Fruit fly (Drosophila melanogaster) whole organism, embryonic: Measurements from ENCODE around the gene Actbeta.

Source experiments
- Atf3 ChIP-seq: fragments of 200-800 bp; sonication (Bioruptor generic); optimal IDR thresholded peaks from 3 replicates; lab custom pipeline; 2016; ENCODE audit warnings: missing biosample characterization, missing genetic modification characterization
- Bgb ChIP-seq: fragments of 200-800 bp; sonication (Bioruptor generic); IDR thresholded peaks from 2 replicates; pipeline ENCODE4 v1.3.6; 2022; ENCODE audit warnings: missing biosample characterization, missing genetic modification characterization; ENCODE audit not compliant: partially characterized antibody
- CG11504 ChIP-seq: fragments of 200-800 bp; sonication (Bioruptor generic); optimal IDR thresholded peaks from 3 replicates; lab custom pipeline; 2019; ENCODE audit warnings: missing biosample characterization, mild to moderate bottlenecking, missing genetic modification characterization, moderate library complexity
- CG12071 ChIP-seq: fragments of 200-800 bp; sonication (Bioruptor generic); optimal IDR thresholded peaks from 3 replicates; lab custom pipeline; 2018; ENCODE audit warnings: missing biosample characterization, mild to moderate bottlenecking, missing genetic modification characterization
- CG14667 ChIP-seq: fragments of 200-800 bp; sonication (Bioruptor generic); IDR thresholded peaks from 2 replicates; pipeline ENCODE4 v1.3.6; 2022; ENCODE audit warnings: missing biosample characterization, missing genetic modification characterization
- CG15514 ChIP-seq: fragments of 200-800 bp; sonication (Bioruptor generic); optimal IDR thresholded peaks from 3 replicates; lab custom pipeline; 2017; ENCODE audit warnings: missing biosample characterization, missing genetic modification characterization, mild to moderate bottlenecking, moderate library complexity, missing genetic modification reagents
- CG16779 ChIP-seq: fragments of 200-800 bp; sonication (Bioruptor generic); IDR thresholded peaks from 2 replicates; pipeline ENCODE4 v1.3.6; 2022; ENCODE audit warnings: missing biosample characterization, missing genetic modification characterization
- CG17328 ChIP-seq: fragments of 200-800 bp; sonication (Bioruptor generic); IDR thresholded peaks from 2 replicates; pipeline ENCODE4 v1.3.6; 2022; ENCODE audit warnings: missing biosample characterization, missing genetic modification characterization
- CG17829 ChIP-seq: fragments of 200-800 bp; optimal IDR thresholded peaks from 2 replicates; lab custom pipeline; 2019; ENCODE audit warnings: missing biosample characterization, mild to moderate bottlenecking, missing genetic modification characterization, moderate library complexity
- CG2202 ChIP-seq: fragments of 200-800 bp; sonication (Bioruptor generic); optimal IDR thresholded peaks from 2 replicates; lab custom pipeline; 2018; ENCODE audit warnings: missing biosample characterization, mild to moderate bottlenecking, missing genetic modification characterization
- CG2889 ChIP-seq: fragments of 200-800 bp; sonication (Bioruptor generic); IDR thresholded peaks from 3 replicates; pipeline ENCODE4 v1.3.6; 2022; ENCODE audit warnings: missing biosample characterization, missing genetic modification characterization
- CG3065 ChIP-seq: fragments of 200-800 bp; sonication (Bioruptor generic); optimal IDR thresholded peaks from 2 replicates; lab custom pipeline; 2016; ENCODE audit warnings: missing biosample characterization, missing genetic modification characterization
- CG33557 ChIP-seq: fragments of 200-800 bp; sonication (Bioruptor generic); optimal IDR thresholded peaks from 2 replicates; lab custom pipeline; 2019; ENCODE audit warnings: missing biosample characterization, mild to moderate bottlenecking, missing genetic modification characterization, moderate library complexity
- CG5180 ChIP-seq: fragments of 200-800 bp; sonication (Bioruptor generic); optimal IDR thresholded peaks from 3 replicates; lab custom pipeline; 2017; ENCODE audit warnings: missing biosample characterization, missing genetic modification characterization, mild to moderate bottlenecking, moderate library complexity, missing genetic modification reagents
- CG7372 ChIP-seq: fragments of 200-800 bp; sonication (Bioruptor generic); IDR thresholded peaks from 2 replicates; pipeline ENCODE4 v1.3.6; 2022; ENCODE audit warnings: missing biosample characterization, missing genetic modification characterization
- CG8290 ChIP-seq, 3 experiments: fragments of 200-800 bp; sonication (Bioruptor generic); optimal IDR thresholded peaks; 2 replicates each; lab custom pipeline; 2016 to 2019; ENCODE audit warnings: missing biosample characterization in 3 of 3, missing genetic modification characterization in 3 of 3, mild to moderate bottlenecking in 2 of 3, moderate library complexity in 1 of 3
- Dbx ChIP-seq: fragments of 200-800 bp; sonication (Bioruptor generic); IDR thresholded peaks from 3 replicates; pipeline ENCODE4 v1.3.6; 2022; ENCODE audit warnings: missing biosample characterization, missing genetic modification characterization
- Doc3 ChIP-seq: fragments of 200-800 bp; sonication (Bioruptor generic); IDR thresholded peaks from 3 replicates; pipeline ENCODE4 v1.3.6; 2022; ENCODE audit warnings: missing biosample characterization, missing genetic modification characterization; ENCODE audit not compliant: partially characterized antibody
- Dref ChIP-seq: fragments of 200-800 bp; sonication (Bioruptor generic); IDR thresholded peaks from 2 replicates; pipeline ENCODE4 v1.3.6; 2022; ENCODE audit warnings: missing biosample characterization, missing genetic modification characterization
- Ets65A ChIP-seq: fragments of 200-800 bp; sonication (Bioruptor generic); peaks from one replicate; lab custom pipeline; 2016; ENCODE audit warnings: missing biosample characterization, missing genetic modification characterization
- Fer2 ChIP-seq: fragments of 200-800 bp; sonication (Bioruptor generic); optimal IDR thresholded peaks from 2 replicates; lab custom pipeline; 2018; ENCODE audit warnings: missing biosample characterization, mild to moderate bottlenecking, missing genetic modification characterization, moderate library complexity
- H2.0 ChIP-seq: fragments of 200-800 bp; sonication (Bioruptor generic); IDR thresholded peaks from 2 replicates; pipeline ENCODE4 v1.3.6; 2022; ENCODE audit warnings: missing biosample characterization, missing genetic modification characterization
- Hr3 ChIP-seq: fragments of 200-800 bp; sonication (Bioruptor generic); optimal IDR thresholded peaks from 3 replicates; lab custom pipeline; 2016; ENCODE audit warnings: missing biosample characterization, missing genetic modification characterization
- Lhr ChIP-seq: fragments of 200-800 bp; sonication (Bioruptor generic); optimal IDR thresholded peaks from 3 replicates; lab custom pipeline; 2017; ENCODE audit warnings: mild to moderate bottlenecking, missing biosample characterization, missing genetic modification reagents, missing genetic modification characterization
- MTF-1 ChIP-seq: fragments of 200-800 bp; sonication (Bioruptor generic); optimal IDR thresholded peaks from 2 replicates; lab custom pipeline; 2018; ENCODE audit warnings: missing biosample characterization, mild to moderate bottlenecking, missing genetic modification characterization, borderline replicate concordance
- Nf-YA ChIP-seq: fragments of 200-800 bp; sonication (Bioruptor generic); IDR thresholded peaks from 2 replicates; pipeline ENCODE4 v1.3.6; 2022; ENCODE audit warnings: missing biosample characterization, missing genetic modification characterization
- Optix ChIP-seq: fragments of 200-800 bp; sonication (Bioruptor generic); IDR thresholded peaks from 3 replicates; pipeline ENCODE4 v1.3.6; 2022; ENCODE audit warnings: missing biosample characterization, missing genetic modification characterization
- Tbp ChIP-seq: fragments of >200 bp; optimal IDR thresholded peaks from 2 replicates; lab custom pipeline; 2018; ENCODE audit warnings: missing biosample characterization, missing genetic modification characterization
- ab ChIP-seq: fragments of 200-800 bp; sonication (Bioruptor generic); optimal IDR thresholded peaks from 2 replicates; lab custom pipeline; 2016; ENCODE audit warnings: missing biosample characterization, missing genetic modification characterization
- ase ChIP-seq: fragments of 200-800 bp; sonication (Bioruptor generic); IDR thresholded peaks from 3 replicates; pipeline ENCODE4 v1.3.6; 2022; ENCODE audit warnings: missing biosample characterization, missing genetic modification characterization
- cad ChIP-seq: fragments of >200 bp; optimal IDR thresholded peaks from 2 replicates; lab custom pipeline; 2017; ENCODE audit warnings: missing biosample characterization, missing genetic modification characterization
- caup ChIP-seq: fragments of 200-800 bp; sonication (Bioruptor generic); optimal IDR thresholded peaks from 3 replicates; lab custom pipeline; 2017; ENCODE audit warnings: missing biosample characterization, mild to moderate bottlenecking, missing genetic modification characterization, moderate library complexity; ENCODE audit not compliant: severe bottlenecking
- chinmo ChIP-seq: fragments of 200-800 bp; sonication (Bioruptor generic); IDR thresholded peaks from 4 replicates; pipeline ENCODE4 v1.3.6; 2022; ENCODE audit warnings: missing biosample characterization, missing genetic modification characterization; ENCODE audit not compliant: partially characterized antibody
- chm ChIP-seq: fragments of 200-800 bp; sonication (Bioruptor generic); IDR thresholded peaks from 2 replicates; pipeline ENCODE4 v1.3.6; 2022; ENCODE audit warnings: missing biosample characterization, missing genetic modification characterization
- dm ChIP-seq: fragments of 200-800 bp; sonication (Bioruptor generic); optimal IDR thresholded peaks from 3 replicates; lab custom pipeline; 2016; ENCODE audit warnings: missing biosample characterization, missing genetic modification characterization
- fd64A ChIP-seq: fragments of 200-800 bp; sonication (Bioruptor generic); optimal IDR thresholded peaks from 3 replicates; lab custom pipeline; 2018; ENCODE audit warnings: missing biosample characterization, mild to moderate bottlenecking, missing genetic modification characterization
- ftz-f1 ChIP-seq: fragments of 200-800 bp; sonication (Bioruptor generic); optimal IDR thresholded peaks from 2 replicates; lab custom pipeline; 2016; ENCODE audit warnings: missing biosample characterization, missing genetic modification characterization
- gcm2 ChIP-seq: fragments of 200-800 bp; sonication (Bioruptor generic); optimal IDR thresholded peaks from 2 replicates; lab custom pipeline; 2016; ENCODE audit warnings: missing biosample characterization, missing genetic modification characterization
- gsb ChIP-seq: fragments of 200-800 bp; sonication (Bioruptor generic); IDR thresholded peaks from 2 replicates; pipeline ENCODE4 v1.3.6; 2022; ENCODE audit warnings: missing biosample characterization, missing genetic modification characterization
- hkb ChIP-seq, 2 experiments: fragments of 200-800 bp in 1 of 2; fragments of >200 bp in 1 of 2; sonication (Bioruptor generic) in 1 of 2; IDR thresholded peaks in 1 of 2; optimal IDR thresholded peaks in 1 of 2; 2 replicates each; pipeline versions ENCODE4 v1.3.6 to Lab custom; 2017 to 2022; ENCODE audit warnings: missing biosample characterization in 1 of 2, missing genetic modification characterization in 1 of 2
- jumu ChIP-seq: fragments of 200-800 bp; sonication (Bioruptor generic); optimal IDR thresholded peaks from 3 replicates; lab custom pipeline; 2016; ENCODE audit warnings: missing biosample characterization, missing genetic modification characterization
- lola ChIP-seq, 3 experiments: fragments of >200 bp in 2 of 3; fragments of 200-800 bp in 1 of 3; sonication (Bioruptor generic) in 1 of 3; optimal IDR thresholded peaks; 2 replicates each; lab custom pipeline; 2017 to 2019; ENCODE audit warnings: missing biosample characterization in 3 of 3, missing genetic modification characterization in 3 of 3, mild to moderate bottlenecking in 1 of 3, moderate library complexity in 1 of 3
- pnt ChIP-seq: fragments of 200-800 bp; sonication (Bioruptor generic); optimal IDR thresholded peaks from 3 replicates; lab custom pipeline; 2016; ENCODE audit warnings: missing biosample characterization, missing genetic modification characterization
- ranshi ChIP-seq: fragments of 200-800 bp; sonication (Bioruptor generic); IDR thresholded peaks from 2 replicates; pipeline ENCODE4 v1.3.6; 2022; ENCODE audit warnings: missing biosample characterization, missing genetic modification characterization
- stc ChIP-seq: fragments of 200-800 bp; sonication (Bioruptor generic); IDR thresholded peaks from 2 replicates; pipeline ENCODE4 v1.3.6; 2022; ENCODE audit warnings: missing biosample characterization, missing genetic modification characterization
- tgo ChIP-seq: fragments of 200-800 bp; sonication (Bioruptor generic); IDR thresholded peaks from 3 replicates; pipeline ENCODE4 v1.3.6; 2022; ENCODE audit warnings: missing biosample characterization, missing genetic modification characterization
- twi ChIP-seq: fragments of 200-800 bp; optimal IDR thresholded peaks from 2 replicates; lab custom pipeline; 2019; ENCODE audit warnings: missing biosample characterization, mild to moderate bottlenecking, missing genetic modification characterization, moderate library complexity
- tx ChIP-seq: fragments of 200-800 bp; sonication (Bioruptor generic); optimal IDR thresholded peaks from 2 replicates; lab custom pipeline; 2016; ENCODE audit warnings: missing biosample characterization, missing genetic modification characterization
- unc-4 ChIP-seq: fragments of 200-800 bp; sonication (Bioruptor generic); IDR thresholded peaks from 2 replicates; pipeline ENCODE4 v1.3.6; 2022; ENCODE audit warnings: missing biosample characterization, missing genetic modification characterization; ENCODE audit not compliant: partially characterized antibody
- wor ChIP-seq: fragments of 200-800 bp; sonication (Bioruptor generic); IDR thresholded peaks from 2 replicates; pipeline ENCODE4 v1.3.6; 2022; ENCODE audit warnings: missing biosample characterization, missing genetic modification characterization
- yki ChIP-seq: fragments of >200 bp; optimal IDR thresholded peaks from 3 replicates; lab custom pipeline; 2018

Actbeta gene

DNA sequence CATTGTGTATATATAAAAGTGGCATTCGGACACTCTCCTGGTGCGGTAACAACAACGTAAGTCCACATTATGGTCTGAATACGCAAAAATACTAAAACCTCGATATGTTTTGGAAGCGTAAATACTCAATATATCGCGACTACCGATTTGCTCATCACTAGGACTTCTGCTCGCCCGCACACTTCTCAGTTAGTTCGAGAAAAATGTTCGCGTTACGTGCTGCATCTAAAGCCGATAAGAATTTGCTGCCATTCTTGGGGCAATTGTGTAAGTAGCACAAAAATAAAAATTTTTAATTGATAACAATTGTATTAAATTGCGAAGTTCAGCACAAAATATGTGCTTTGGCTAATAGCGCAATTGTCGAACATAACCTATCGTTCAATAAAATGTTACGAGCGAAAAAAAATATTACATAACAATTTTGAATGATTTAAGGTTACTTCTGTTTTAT, 52.9 kb downstream of the Actbeta start, which contains the start of gene CG11076 (continued):
- TF ChIP-seq wor (no peak), CG3065 (GFP tag; lab: Kevin White, UChicago) (no peak), ftz-f1 (GFP tag; lab: Kevin White, UChicago) (no peak), fd64A (GFP tag; lab: Kevin White, UChicago) (no peak), CG7372 (GFP tag; lab: Robert Waterston, UW) (no peak), gcm2 (no peak), gsb (GFP tag; lab: Robert Waterston, UW) (no peak), Dref (GFP tag; lab: Robert Waterston, UW) (no peak), CG5180 (GFP tag; lab: Kevin White, UChicago) (no peak), H2.0 (GFP tag; lab: Robert Waterston, UW) (no peak), jumu (GFP tag; lab: Kevin White, UChicago) (no peak), ase (no peak), cad (no peak), Bgb (GFP tag; lab: Robert Waterston, UW) (peak; percentile 79), ab (no peak), yki (lab: Kevin White, UChicago) (no peak), caup (peak; percentile 40), Fer2 (tag; lab: Kevin White, UChicago) (no peak), tgo (no peak), Lhr (GFP tag; lab: Kevin White, UChicago) (peak; percentile 36), Dbx (GFP tag; lab: Robert Waterston, UW) (peak; percentile 59; the same call in 1 of the 3 replicates), CG2202 (tag; lab: Kevin White, UChicago) (no peak), unc-4 (GFP tag; lab: Robert Waterston, UW) (no peak; the same call in 1 of the 2 replicates), lola (GFP tag; optimal IDR thresholded peaks at IDR 0.05; lab: Kevin White, UChicago) (no peak), CG17829 (tag; lab: Kevin White, UChicago) (peak; percentile 57), Tbp (GFP tag; lab: Kevin White, UChicago) (no peak), dm (GFP tag; lab: Kevin White, UChicago) (peak; percentile 61), chm (GFP tag; lab: Robert Waterston, UW) (no peak), ranshi (no peak), Nf-YA (no peak), tx (peak; percentile 20), stc (GFP tag; lab: Robert Waterston, UW) (no peak), MTF-1 (GFP tag; lab: Kevin White, UChicago) (no peak), CG12071 (GFP tag; lab: Kevin White, UChicago) (no peak), CG16779 (GFP tag; lab: Robert Waterston, UW) (no peak), CG33557 (GFP tag; lab: Kevin White, UChicago) (no peak), twi (no peak), pnt (GFP tag; lab: Kevin White, UChicago) (no peak), CG17328 (no peak), Ets65A (GFP tag; lab: Kevin White, UChicago) (peak; percentile 86), Optix (no peak), CG2889 (GFP tag; lab: Robert Waterston, UW) (no peak), Doc3 (GFP tag; lab: Robert Waterston, UW) (no peak; the same call in 1 of the 3 replicates), CG11504 (no peak), Hr3 (GFP tag; lab: Kevin White, UChicago) (no peak), CG15514 (GFP tag; lab: Kevin White, UChicago) (no peak), hkb (optimal IDR thresholded peaks at IDR 0.05; lab: Kevin White, UChicago) (no peak), hkb (GFP tag; IDR thresholded peaks at IDR 0.05; lab: Robert Waterston, UW) (0 out of 2 replicates have a peak, but pooled peaks have one; percentile 14), Atf3 (no peak), chinmo (GFP tag; lab: Robert Waterston, UW) (no peak), CG8290 (GFP tag; optimal IDR thresholded peaks at IDR 0.05; lab: Kevin White, UChicago) (peak; percentile 12), CG8290 (tag; optimal IDR thresholded peaks at IDR 0.05; lab: Kevin White, UChicago) (peak; percentile 37 to 86), CG14667 (no peak)
